Worm (Caenorhabditis elegans) whole organism, midembryonic: Measurements from ENCODE around the gene ZC506.1.

ENCODE experiments used
- T22C8.4 ChIP-seq: fragments of 200-800 bp; sonication (Bioruptor generic); IDR thresholded peaks from 2 replicates; pipeline ENCODE4 v1.3.6; 2022; ENCODE audit warnings: missing genetic modification characterization, missing compliant biosample characterization
- cog-1 ChIP-seq: sonication (generic microtip); optimal IDR thresholded peaks from 2 replicates; lab custom pipeline; 2016; ENCODE audit warnings: missing genetic modification characterization, missing compliant biosample characterization
- flt-1 ChIP-seq: fragments of 200-800 bp; sonication (Bioruptor generic); IDR thresholded peaks from 2 replicates; pipeline ENCODE4 v1.3.6; 2022; ENCODE audit warnings: missing genetic modification characterization, missing compliant biosample characterization
- klf-2 ChIP-seq: fragments of 200-800 bp; sonication (Bioruptor generic); conservative IDR thresholded peaks from 2 replicates; pipeline ENCODE4 v1.3.6; 2022; ENCODE audit warnings: missing genetic modification reagents, missing genetic modification characterization, missing compliant biosample characterization
- med-1 ChIP-seq: sonication (generic microtip); optimal IDR thresholded peaks from 2 replicates; lab custom pipeline; 2017; ENCODE audit warnings: missing genetic modification characterization, mild to moderate bottlenecking, missing compliant biosample characterization, antibody characterized with exemption, missing genetic modification reagents; ENCODE audit not compliant: insufficient read depth
- ref-1 ChIP-seq: fragments of 200-800 bp; sonication (Bioruptor generic); conservative IDR thresholded peaks from 2 replicates; pipeline ENCODE4 v1.3.6; 2022; ENCODE audit warnings: missing genetic modification reagents, missing genetic modification characterization, missing compliant biosample characterization
- tab-1 ChIP-seq: fragments of 200-800 bp; sonication (Bioruptor generic); IDR thresholded peaks from 2 replicates; pipeline ENCODE4 v1.3.6; 2022; ENCODE audit warnings: missing genetic modification characterization, missing compliant biosample characterization
- ztf-23 ChIP-seq: fragments of 200-800 bp; sonication (Bioruptor generic); IDR thresholded peaks from 2 replicates; pipeline ENCODE4 v1.3.6; 2022; ENCODE audit warnings: missing genetic modification reagents, missing genetic modification characterization, missing compliant biosample characterization
- ztf-29 ChIP-seq: fragments of 200-800 bp; sonication (Bioruptor generic); IDR thresholded peaks from 2 replicates; pipeline ENCODE4 v1.3.6; 2022; ENCODE audit warnings: missing genetic modification reagents, missing genetic modification characterization, missing compliant biosample characterization

DNA sequence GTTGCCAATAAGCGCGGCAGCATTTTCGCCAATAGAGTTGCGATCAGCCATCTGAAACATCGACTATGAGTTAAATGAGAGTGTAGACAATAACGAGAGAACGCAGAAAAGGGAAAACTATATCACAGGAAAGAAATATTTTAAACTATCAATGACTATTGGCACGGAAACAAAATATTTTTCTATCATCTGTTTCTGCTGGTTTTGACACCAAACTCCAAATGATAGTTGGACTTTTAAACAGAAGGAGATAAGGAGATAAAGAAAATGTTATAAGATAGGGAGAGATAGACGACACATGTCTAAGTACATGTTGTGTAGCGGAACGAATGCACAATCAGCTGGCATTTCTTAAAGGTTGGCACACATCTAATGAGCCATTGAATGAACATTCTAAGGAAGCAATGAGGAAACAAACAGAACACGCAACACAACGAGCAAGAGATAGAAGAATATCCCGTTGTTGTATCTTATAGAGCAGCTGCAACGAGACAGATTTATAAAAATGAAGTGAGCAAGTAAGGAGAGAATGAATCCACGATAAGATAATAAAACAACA, 4.2 kb upstream of the ZC506.1 start, which contains the start of gene cysl-1:
- TF ChIP-seq klf-2 (GFP tag; lab: Robert Waterston, UW), result no peak
- TF ChIP-seq ref-1 (GFP tag; lab: Robert Waterston, UW), result no peak
- TF ChIP-seq flt-1 (GFP tag; lab: Robert Waterston, UW), result no peak
- no peak for TF ChIP-seq ztf-29 (GFP tag; lab: Robert Waterston, UW)
- TF ChIP-seq tab-1 (GFP tag; lab: Robert Waterston, UW), result no peak
- no peak for TF ChIP-seq med-1 (GFP tag; lab: Kevin White, UChicago)
- TF ChIP-seq ztf-23 (GFP tag; lab: Robert Waterston, UW), result no peak
- no peak for TF ChIP-seq cog-1 (tag; lab: Kevin White, UChicago)
- no peak for TF ChIP-seq T22C8.4 (GFP tag; lab: Robert Waterston, UW)
